Fruit fly (Drosophila melanogaster): ENCODE results near the gene Rheb.
A peak's percentile ranks its signal among the peaks of the same experiment; 100 is the strongest.

Rheb gene

dm6 chr3R:5606477-5606876 lies 37.8 kb downstream of the Rheb start, which contains the start of gene asl (continued):
- TF ChIP-seq CG6854 (GFP tag; optimal IDR thresholded peaks at IDR 0.05) (no peak), CG13775 (GFP tag; optimal IDR thresholded peaks at IDR 0.05) (peak; percentile 61), CG2889 (GFP tag; IDR thresholded peaks at IDR 0.05) (no peak), Side (GFP tag; optimal IDR thresholded peaks at IDR 0.05) (peak; percentile 23), kni (GFP tag; optimal IDR thresholded peaks at IDR 0.05) (peak; percentile 48), CG10979 (tag; optimal IDR thresholded peaks at IDR 0.05) (peak; percentile 58), Hsf (GFP tag; optimal IDR thresholded peaks at IDR 0.05) (peak; percentile 64), CG2199 (GFP tag; IDR thresholded peaks at IDR 0.05) (0 out of 3 replicates have a peak, but pooled peaks have one; percentile 20), da (GFP tag; optimal IDR thresholded peaks at IDR 0.05) (no peak), CG2129 (GFP tag; IDR thresholded peaks at IDR 0.05; ENCODE audit: partially characterized antibody) (no peak), Six4 (GFP tag; optimal IDR thresholded peaks at IDR 0.05) (no peak), B-H2 (GFP tag; optimal IDR thresholded peaks at IDR 0.05) (peak; percentile 33), sob (GFP tag; IDR thresholded peaks at IDR 0.05) (peak; percentile 48; the same call in 1 of the 2 replicates), sens (GFP tag) (peak; percentile 93), CG30020 (tag; optimal IDR thresholded peaks at IDR 0.05) (peak; percentile 94), br (optimal IDR thresholded peaks at IDR 0.05) (no peak), nerfin-1 (tag; optimal IDR thresholded peaks at IDR 0.05) (peak; percentile 67), Fer1 (GFP tag; optimal IDR thresholded peaks at IDR 0.05) (peak; percentile 68), CG13287 (GFP tag; IDR thresholded peaks at IDR 0.05; ENCODE audit: partially characterized antibody) (peak; percentile 19; the same call in 1 of the 2 replicates), D (optimal IDR thresholded peaks at IDR 0.05) (no peak), D (GFP tag; optimal IDR thresholded peaks at IDR 0.05) (peak; percentile 44), CG11093 (GFP tag; IDR thresholded peaks at IDR 0.05) (no peak), CG10543 (GFP tag; optimal IDR thresholded peaks at IDR 0.05) (peak; percentile 59), H2.0 (GFP tag; IDR thresholded peaks at IDR 0.05) (no peak), cas (GFP tag; IDR thresholded peaks at IDR 0.05) (no peak), BtbVII (GFP tag; optimal IDR thresholded peaks at IDR 0.05) (peak; percentile 42), unpg (GFP tag; optimal IDR thresholded peaks at IDR 0.05) (peak; percentile 72), Hey (tag; optimal IDR thresholded peaks at IDR 0.05) (no peak), CG4854 (GFP tag; optimal IDR thresholded peaks at IDR 0.05) (peak; percentile 59), Hmx (GFP tag; optimal IDR thresholded peaks at IDR 0.05) (no peak), emc (GFP tag; optimal IDR thresholded peaks at IDR 0.05) (peak; percentile 7), CG14965 (GFP tag; optimal IDR thresholded peaks at IDR 0.05; ENCODE audit: borderline replicate concordance) (no peak), dan (GFP tag; IDR thresholded peaks at IDR 0.05) (no peak), nmo (GFP tag; optimal IDR thresholded peaks at IDR 0.05) (peak; percentile 81), Elba2 (GFP tag; optimal IDR thresholded peaks at IDR 0.05) (peak; percentile 96), Eip74EF (GFP tag; optimal IDR thresholded peaks at IDR 0.05) (peak in 1 of 2 experiments; percentile 88), ATbp (GFP tag; optimal IDR thresholded peaks at IDR 0.05) (peak; percentile 32), Ets65A (GFP tag) (peak; percentile 94), CG14710 (tag; optimal IDR thresholded peaks at IDR 0.05) (peak; percentile 88), D19B (GFP tag; optimal IDR thresholded peaks at IDR 0.05) (no peak), CG7372 (GFP tag; IDR thresholded peaks at IDR 0.05) (peak; percentile 49; the same call in 1 of the 2 replicates), luna (GFP tag; optimal IDR thresholded peaks at IDR 0.05) (no peak), CG10209 (GFP tag; optimal IDR thresholded peaks at IDR 0.05) (peak; percentile 44), jing (GFP tag; optimal IDR thresholded peaks at IDR 0.05) (no peak), CG3995 (GFP tag; optimal IDR thresholded peaks at IDR 0.05) (peak; percentile 53), Hand (GFP tag; optimal IDR thresholded peaks at IDR 0.05) (no peak), zfh2 (GFP tag; optimal IDR thresholded peaks at IDR 0.05) (peak; percentile 51), Meics (GFP tag; optimal IDR thresholded peaks at IDR 0.05) (peak; percentile 62), Ets97D (GFP tag; optimal IDR thresholded peaks at IDR 0.05) (peak; percentile 66), Poxn (GFP tag; IDR thresholded peaks at IDR 0.05) (no peak), CG15011 (GFP tag; optimal IDR thresholded peaks at IDR 0.05) (no peak), HLHmδ (GFP tag; optimal IDR thresholded peaks at IDR 0.05) (no peak)
